Worm (Caenorhabditis elegans) whole organism, L1 larva: ENCODE results near the gene F49C12.15.

Source experiments
- F16B12.6 ChIP-seq: fragments of 150-350 bp; optimal IDR thresholded peaks from 2 replicates; lab custom pipeline; 2014; ENCODE audit warnings: missing biosample characterization, missing genetic modification characterization
- aly-2 ChIP-seq: fragments of 150-350 bp; optimal IDR thresholded peaks from 2 replicates; lab custom pipeline; 2014; ENCODE audit warnings: missing biosample characterization, missing genetic modification characterization
- ama-1 ChIP-seq: fragments of 150-350 bp; optimal IDR thresholded peaks from 2 replicates; lab custom pipeline; 2014
- ceh-63 ChIP-seq: fragments of 200-800 bp; sonication (Bioruptor generic); optimal IDR thresholded peaks from 2 replicates; lab custom pipeline; 2018; ENCODE audit warnings: mild to moderate bottlenecking, missing genetic modification characterization, missing compliant biosample characterization
- ceh-88 ChIP-seq: fragments of 200-800 bp; sonication (Bioruptor generic); IDR thresholded peaks from 2 replicates; pipeline ENCODE4 v1.3.6; 2022; ENCODE audit warnings: missing genetic modification characterization, missing compliant biosample characterization
- ceh-90 ChIP-seq: sonication (generic microtip); optimal IDR thresholded peaks from 2 replicates; lab custom pipeline; 2016; ENCODE audit warnings: missing genetic modification characterization, missing compliant biosample characterization
- dsc-1 ChIP-seq: sonication (generic microtip); optimal IDR thresholded peaks from 2 replicates; lab custom pipeline; 2016; ENCODE audit warnings: mild to moderate bottlenecking, missing genetic modification characterization, missing compliant biosample characterization
- efl-1 ChIP-seq, 4 experiments: fragments of 150-350 bp; optimal IDR thresholded peaks in 3 of 4; peaks in 1 of 4; 1 replicate in 1 of 4; 2 replicates in 3 of 4; lab custom pipeline; 2014; ENCODE audit warnings: missing biosample characterization in 2 of 4, missing genetic modification characterization in 2 of 4, missing genetic modification reagents in 2 of 4
- egl-27 ChIP-seq, 2 experiments: fragments of 150-350 bp in 1 of 2; sonication (generic microtip); optimal IDR thresholded peaks; 3 replicates each; lab custom pipeline; 2017 to 2018; ENCODE audit warnings: missing biosample characterization in 2 of 2, missing genetic modification characterization in 2 of 2, missing genetic modification reagents in 2 of 2
- elt-2 ChIP-seq: sonication (generic microtip); optimal IDR thresholded peaks from 2 replicates; lab custom pipeline; 2016; ENCODE audit warnings: missing genetic modification characterization, mild to moderate bottlenecking, inconsistent platforms, missing compliant biosample characterization, missing genetic modification reagents
- ets-5 ChIP-seq: fragments of 200-800 bp; sonication (Bioruptor generic); IDR thresholded peaks from 2 replicates; pipeline ENCODE4 v1.3.6; 2022; ENCODE audit warnings: missing genetic modification characterization, missing compliant biosample characterization
- fkh-10 ChIP-seq: sonication (generic microtip); optimal IDR thresholded peaks from 2 replicates; lab custom pipeline; 2017; ENCODE audit warnings: missing biosample characterization, missing genetic modification reagents, missing genetic modification characterization
- fos-1 ChIP-seq: fragments of 150-350 bp; optimal IDR thresholded peaks from 2 replicates; lab custom pipeline; 2014; ENCODE audit warnings: missing biosample characterization, missing genetic modification characterization
- isw-1 ChIP-seq: fragments of 200-800 bp; sonication (Bioruptor generic); IDR thresholded peaks from 2 replicates; pipeline ENCODE4 v1.3.6; 2022; ENCODE audit warnings: missing genetic modification characterization, missing compliant biosample characterization
- lin-14 ChIP-seq: fragments of 200-800 bp; sonication (Bioruptor generic); optimal IDR thresholded peaks from 2 replicates; lab custom pipeline; 2018; ENCODE audit warnings: mild to moderate bottlenecking, missing genetic modification characterization, moderate library complexity, missing compliant biosample characterization
- lin-15B ChIP-seq: fragments of 150-350 bp; sonication (generic microtip); optimal IDR thresholded peaks from 3 replicates; lab custom pipeline; 2014; ENCODE audit warnings: missing biosample characterization, missing genetic modification characterization
- lir-3 ChIP-seq: sonication (generic microtip); optimal IDR thresholded peaks from 2 replicates; lab custom pipeline; 2016; ENCODE audit warnings: mild to moderate bottlenecking, missing genetic modification characterization, moderate library complexity, missing compliant biosample characterization; ENCODE audit not compliant: poor library complexity
- mef-2 ChIP-seq: fragments of 150-350 bp; optimal IDR thresholded peaks from 2 replicates; lab custom pipeline; 2014; ENCODE audit warnings: missing biosample characterization, missing genetic modification characterization
- nhr-12 ChIP-seq: sonication (generic microtip); optimal IDR thresholded peaks from 2 replicates; lab custom pipeline; 2017; ENCODE audit warnings: missing biosample characterization, missing genetic modification characterization
- nhr-19 ChIP-seq: fragments of 200-800 bp; sonication (Bioruptor generic); conservative IDR thresholded peaks from 2 replicates; pipeline ENCODE4 v1.3.6; 2022; ENCODE audit warnings: missing genetic modification characterization, missing compliant biosample characterization
- nhr-20 ChIP-seq: sonication (generic microtip); optimal IDR thresholded peaks from 2 replicates; lab custom pipeline; 2016; ENCODE audit warnings: mild to moderate bottlenecking, missing genetic modification characterization, missing compliant biosample characterization
- nhr-47 ChIP-seq: sonication (generic microtip); optimal IDR thresholded peaks from 2 replicates; lab custom pipeline; 2016; ENCODE audit warnings: mild to moderate bottlenecking, missing genetic modification characterization, moderate library complexity, missing compliant biosample characterization
- nhr-71 ChIP-seq: sonication (generic microtip); optimal IDR thresholded peaks from 2 replicates; lab custom pipeline; 2016; ENCODE audit warnings: mild to moderate bottlenecking, missing genetic modification characterization, moderate library complexity, missing compliant biosample characterization
- nhr-76 ChIP-seq: sonication (generic microtip); optimal IDR thresholded peaks from 2 replicates; lab custom pipeline; 2017; ENCODE audit warnings: missing biosample characterization, missing genetic modification characterization
- nhr-84 ChIP-seq: sonication (generic microtip); optimal IDR thresholded peaks from 2 replicates; lab custom pipeline; 2017; ENCODE audit warnings: missing biosample characterization, missing genetic modification characterization
- pag-3 ChIP-seq: sonication (generic microtip); optimal IDR thresholded peaks from 2 replicates; lab custom pipeline; 2017; ENCODE audit warnings: missing genetic modification characterization, mild to moderate bottlenecking, missing compliant biosample characterization, antibody characterized with exemption, borderline replicate concordance; ENCODE audit not compliant: insufficient read depth
- rnt-1 ChIP-seq: sonication (generic microtip); optimal IDR thresholded peaks from 2 replicates; lab custom pipeline; 2016; ENCODE audit warnings: mild to moderate bottlenecking, missing genetic modification characterization, moderate library complexity, missing compliant biosample characterization
- skn-1 ChIP-seq: fragments of 150-350 bp; optimal IDR thresholded peaks from 2 replicates; lab custom pipeline; 2014; ENCODE audit warnings: missing biosample characterization, missing genetic modification characterization
- tbx-2 ChIP-seq: sonication (generic microtip); optimal IDR thresholded peaks from 2 replicates; lab custom pipeline; 2016; ENCODE audit warnings: missing genetic modification characterization, missing compliant biosample characterization
- tlp-1 ChIP-seq: fragments of 150-350 bp; optimal IDR thresholded peaks from 2 replicates; lab custom pipeline; 2014; ENCODE audit warnings: missing biosample characterization, missing genetic modification characterization
- unc-30 ChIP-seq: sonication (generic microtip); optimal IDR thresholded peaks from 2 replicates; lab custom pipeline; 2017; ENCODE audit warnings: missing biosample characterization, missing genetic modification characterization
- unc-62 ChIP-seq: fragments of 150-350 bp; optimal IDR thresholded peaks from 2 replicates; lab custom pipeline; 2014; ENCODE audit warnings: missing biosample characterization, missing genetic modification reagents, missing genetic modification characterization
- xbp-1 ChIP-seq: sonication (generic microtip); optimal IDR thresholded peaks from 2 replicates; lab custom pipeline; 2016; ENCODE audit warnings: missing genetic modification characterization, missing compliant biosample characterization
- zip-4 ChIP-seq: fragments of 200-800 bp; sonication (Bioruptor generic); optimal IDR thresholded peaks from 2 replicates; lab custom pipeline; 2018; ENCODE audit warnings: mild to moderate bottlenecking, missing genetic modification characterization, moderate library complexity, missing compliant biosample characterization
- ztf-4 ChIP-seq: fragments of 150-350 bp; optimal IDR thresholded peaks from 2 replicates; lab custom pipeline; 2014; ENCODE audit warnings: missing biosample characterization, missing genetic modification characterization

The F49C12.15 gene

DNA sequence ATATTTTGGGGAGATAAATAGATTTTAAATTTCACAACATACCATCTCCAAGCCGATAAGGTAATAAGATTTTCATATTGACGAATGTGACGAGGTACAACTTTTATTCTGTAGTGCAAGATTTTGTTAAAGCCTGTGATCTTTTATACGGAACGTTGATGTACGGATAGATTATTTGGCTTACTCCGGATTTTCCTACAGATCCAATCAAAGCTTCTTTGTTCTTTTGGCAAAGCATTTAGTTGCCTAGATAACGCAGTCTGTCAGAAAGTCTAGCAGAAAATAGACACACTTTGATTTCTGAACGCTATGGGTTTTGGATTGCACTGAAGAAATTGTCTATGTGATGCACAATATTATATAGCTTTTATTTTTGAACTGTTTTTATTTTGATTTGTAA, 25.1 kb upstream of the F49C12.15 start, which contains the start of gene F49C12.2 (continued):
- no peak for TF ChIP-seq ceh-88 (GFP tag; lab: Robert Waterston, UW)

DNA sequence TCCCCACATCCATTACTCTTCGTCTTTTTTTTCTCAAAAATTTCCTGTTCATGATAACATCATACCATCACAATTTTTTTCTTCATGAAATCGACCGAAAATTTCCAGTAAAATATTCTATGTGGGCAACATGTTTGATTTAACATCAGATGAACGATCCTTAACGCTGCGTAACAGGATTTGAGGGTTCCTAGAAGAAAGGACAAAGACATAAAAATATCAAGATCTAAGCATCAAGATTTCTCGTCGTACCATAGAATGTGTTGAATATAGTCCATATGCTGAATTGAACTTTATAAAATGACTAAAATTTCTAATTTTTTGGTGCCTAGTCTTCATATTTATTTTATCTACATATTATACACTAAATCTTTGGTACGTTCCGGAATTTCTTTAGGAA, 24.1 kb upstream of the F49C12.15 start, which contains the start of gene F49C12.3:
F49C12.3 (plus strand) TSS at position 301 of the 400 bp plus-strand sequence.
- TF ChIP-seq egl-27 (tag; optimal IDR thresholded peaks at IDR 0.05; lab: Kevin White, UChicago): no peak
- TF ChIP-seq mef-2: no peak
- TF ChIP-seq ceh-90 (tag; lab: Kevin White, UChicago): no peak
- no peak for TF ChIP-seq nhr-19 (GFP tag; lab: Robert Waterston, UW)
- TF ChIP-seq nhr-76 (tag; lab: Kevin White, UChicago): no peak
- TF ChIP-seq skn-1 (tag; lab: Kevin White, UChicago): no peak
- TF ChIP-seq ztf-4 (tag; lab: Kevin White, UChicago): no peak
- TF ChIP-seq lin-14: no peak
- TF ChIP-seq nhr-12 (tag; lab: Kevin White, UChicago): no peak
- no peak for TF ChIP-seq nhr-47

DNA sequence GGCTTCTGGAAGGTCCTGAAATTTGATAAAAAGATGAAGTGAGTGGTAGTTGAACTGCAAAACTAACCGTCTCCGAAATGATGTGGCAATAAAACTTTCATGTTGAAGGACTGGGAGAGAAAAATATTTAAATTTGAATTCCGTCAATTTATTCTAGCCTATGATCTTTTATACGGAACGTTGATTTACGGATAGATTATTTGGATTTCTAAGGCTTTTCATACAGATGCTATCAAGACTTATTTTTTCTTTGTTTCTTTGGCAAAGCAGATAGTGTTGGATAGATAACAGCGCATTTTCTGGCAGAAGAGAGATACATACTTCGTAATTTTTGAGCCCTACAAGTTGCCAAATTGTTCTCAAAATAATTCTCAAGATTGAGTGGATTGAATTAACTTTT, 20.3 kb upstream of the F49C12.15 start, which contains the start of gene F49C12.4:
F49C12.4 (minus strand) TSS at position 101 of the 400 bp plus-strand sequence.
- TF ChIP-seq zip-4 (GFP tag; lab: Kevin White, UChicago): no peak
- no peak for TF ChIP-seq xbp-1
- TF ChIP-seq pag-3: no peak
- TF ChIP-seq nhr-71 (tag; lab: Kevin White, UChicago): no peak
- no peak for TF ChIP-seq nhr-12 (tag; lab: Kevin White, UChicago)
- no peak for TF ChIP-seq ztf-4 (tag; lab: Kevin White, UChicago)
- TF ChIP-seq ets-5 (GFP tag; lab: Robert Waterston, UW): no peak
- TF ChIP-seq ceh-63 (GFP tag; lab: Kevin White, UChicago): no peak
- no peak for TF ChIP-seq skn-1 (tag; lab: Kevin White, UChicago)
- no peak for TF ChIP-seq aly-2 (tag; lab: Kevin White, UChicago)
- no peak for TF ChIP-seq lir-3 (tag; lab: Kevin White, UChicago)
- no peak for TF ChIP-seq lin-14

DNA sequence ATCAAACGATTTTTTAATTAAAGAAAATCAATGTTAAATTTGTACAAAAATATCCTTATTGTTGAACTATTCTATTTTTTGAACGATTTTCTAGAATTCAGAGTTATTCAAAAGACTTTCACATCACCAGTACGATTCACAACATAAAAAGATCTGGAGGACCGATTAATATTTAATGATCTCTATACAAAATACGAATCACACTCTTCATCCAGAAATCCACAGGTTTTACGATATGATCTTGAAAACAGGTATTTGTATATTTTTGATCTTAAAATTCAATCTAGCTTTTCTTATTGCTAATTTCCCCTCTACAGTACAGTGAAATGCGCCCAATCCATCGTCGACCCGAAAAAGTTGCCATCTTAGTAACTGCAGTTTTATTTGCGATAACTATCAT, 19.6 kb upstream of the F49C12.15 start, which contains the start of gene F49C12.5:
F49C12.5 (plus strand) TSS at position 301 of the 400 bp plus-strand sequence.
- TF ChIP-seq mef-2 (no peak), tlp-1 (tag; lab: Kevin White, UChicago) (no peak), F16B12.6 (tag; lab: Kevin White, UChicago) (no peak), unc-62 (no peak)

DNA sequence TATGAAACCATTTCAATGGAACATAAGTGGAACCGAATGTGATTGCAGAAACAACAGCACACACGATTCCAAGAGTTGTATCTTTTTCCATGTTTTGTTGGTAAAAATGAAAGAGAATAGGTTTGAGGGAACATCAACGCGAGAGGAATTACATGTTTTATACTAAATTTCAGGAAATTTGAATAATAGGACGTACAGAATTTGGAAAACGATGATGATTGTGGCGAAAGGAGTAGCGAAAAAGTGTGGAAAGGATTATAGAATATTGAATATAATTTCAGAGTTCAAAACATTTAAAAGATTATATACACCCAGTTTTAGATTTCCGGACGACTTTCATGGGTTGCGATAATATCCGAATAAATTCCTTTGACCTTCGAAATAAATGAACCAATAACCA, 15.3 kb upstream of the F49C12.15 start, which contains the start of gene F49C12.6:
F49C12.6 (minus strand) TSS at position 101 of the 400 bp plus-strand sequence.
- TF ChIP-seq unc-30 (tag; lab: Kevin White, UChicago) (no peak), isw-1 (GFP tag; lab: Robert Waterston, UW) (no peak), aly-2 (tag; lab: Kevin White, UChicago) (no peak), nhr-19 (GFP tag; lab: Robert Waterston, UW) (no peak), lin-15B (tag; lab: Kevin White, UChicago) (no peak), ztf-4 (tag; lab: Kevin White, UChicago) (no peak), nhr-84 (tag; lab: Kevin White, UChicago) (no peak), tbx-2 (tag; lab: Kevin White, UChicago) (no peak), rnt-1 (tag; lab: Kevin White, UChicago) (no peak), fos-1 (no peak)

DNA sequence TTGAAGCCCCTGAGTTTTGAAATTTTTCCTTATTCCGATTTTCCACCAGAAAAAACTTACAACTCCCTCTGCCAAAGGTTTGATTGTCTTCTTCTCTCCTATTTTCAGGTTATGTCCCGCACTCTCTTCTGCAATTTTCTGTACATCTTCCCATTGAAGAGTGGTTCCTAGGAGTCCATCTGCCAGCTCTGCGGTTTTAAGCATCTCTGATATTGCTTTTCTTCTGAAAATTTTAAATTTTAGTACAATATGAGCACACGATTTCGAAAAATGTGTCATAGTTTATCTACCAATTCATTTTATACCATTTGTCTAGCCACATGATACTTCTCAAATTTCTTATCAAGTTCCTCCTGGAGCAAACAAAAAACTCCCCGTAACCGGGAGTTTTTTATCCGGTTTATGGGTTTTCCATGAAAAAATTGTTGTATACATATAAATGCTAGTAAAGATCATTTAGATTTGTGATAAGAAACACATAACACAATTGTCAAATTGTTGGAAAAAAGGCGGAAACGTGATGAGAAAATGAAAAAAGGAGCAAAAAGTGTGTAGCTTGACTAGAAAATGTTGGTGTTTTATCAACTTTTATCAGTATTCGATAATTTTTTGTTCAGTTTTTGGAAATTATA, 13.2 kb upstream of the F49C12.15 start:
- TF ChIP-seq ama-1 (lab: Kevin White, UChicago): no peak
- TF ChIP-seq dsc-1 (tag; lab: Kevin White, UChicago): no peak
- TF ChIP-seq elt-2 (tag; lab: Kevin White, UChicago): peak; percentile 90
- no peak for TF ChIP-seq fkh-10 (GFP tag; lab: Kevin White, UChicago)
- no peak for TF ChIP-seq ceh-90 (tag; lab: Kevin White, UChicago)
- TF ChIP-seq nhr-20 (tag; lab: Kevin White, UChicago): peak; percentile 7
- no peak for TF ChIP-seq efl-1 (optimal IDR thresholded peaks at IDR 0.05; lab: Kevin White, UChicago)
- TF ChIP-seq efl-1 (GFP tag; optimal IDR thresholded peaks at IDR 0.05 in 1 of 2; lab: Kevin White, UChicago): peak in 1 of 2 experiments; percentile 75
- TF ChIP-seq fos-1: no peak
